Fruit fly (Drosophila melanogaster): ENCODE data around the gene CG5815.

Gene CG5815

dm6 chr3R:27111784-27112602 is at the start of gene CG5815, which contains the start of gene gb:
Gene CG5815 (plus strand): TSS chr3R:27112566.
Gene gb (minus strand): TSS chr3R:27112270.
- no peak for TF ChIP-seq ttk (optimal IDR thresholded peaks at IDR 0.05)
- no peak for TF ChIP-seq h (optimal IDR thresholded peaks at IDR 0.05)
- TF ChIP-seq Myc (optimal IDR thresholded peaks at IDR 0.05): no peak
- TF ChIP-seq Sin3A (optimal IDR thresholded peaks at IDR 0.05): no peak
- no peak for TF ChIP-seq psq (optimal IDR thresholded peaks at IDR 0.05)
- no peak for TF ChIP-seq insv (optimal IDR thresholded peaks at IDR 0.05)

dm6 chr3R:27064099-27064498 is 48.3 kb upstream of the CG5815 start, which contains the start of gene Nep5:
Gene Nep5 (minus strand): TSS chr3R:27064199.
- no peak for TF ChIP-seq Sin3A (optimal IDR thresholded peaks at IDR 0.05)
- TF ChIP-seq insv (optimal IDR thresholded peaks at IDR 0.05): no peak
- TF ChIP-seq psq (optimal IDR thresholded peaks at IDR 0.05): no peak
- no peak for TF ChIP-seq ttk (optimal IDR thresholded peaks at IDR 0.05)
- TF ChIP-seq h (optimal IDR thresholded peaks at IDR 0.05): no peak
- no peak for TF ChIP-seq Myc (optimal IDR thresholded peaks at IDR 0.05)

- TF ChIP-seq h (optimal IDR thresholded peaks at IDR 0.05) (no peak), Sin3A (optimal IDR thresholded peaks at IDR 0.05) (no peak), Myc (optimal IDR thresholded peaks at IDR 0.05) (no peak), psq (optimal IDR thresholded peaks at IDR 0.05) (no peak), insv (optimal IDR thresholded peaks at IDR 0.05) (no peak), ttk (optimal IDR thresholded peaks at IDR 0.05) (no peak)
Observed at dm6 chr3R:27065136-27065535, 47.2 kb upstream of the CG5815 start, which contains the start of gene CG43935. Gene CG43935 (plus strand): TSS chr3R:27065436.

dm6 chr3R:27067362-27067761 is 45.0 kb upstream of the CG5815 start:
- TF ChIP-seq Sin3A (optimal IDR thresholded peaks at IDR 0.05): no peak
- TF ChIP-seq h (optimal IDR thresholded peaks at IDR 0.05): no peak
- TF ChIP-seq insv (optimal IDR thresholded peaks at IDR 0.05): no peak
- TF ChIP-seq psq (optimal IDR thresholded peaks at IDR 0.05): no peak
- no peak for TF ChIP-seq ttk (optimal IDR thresholded peaks at IDR 0.05)
- no peak for TF ChIP-seq Myc (optimal IDR thresholded peaks at IDR 0.05)

dm6 chr3R:27069201-27069600 is 43.2 kb upstream of the CG5815 start:
- no peak for TF ChIP-seq Sin3A (optimal IDR thresholded peaks at IDR 0.05)

dm6 chr3R:27069810-27070625 is 42.3 kb upstream of the CG5815 start, which contains the start of gene spz:
Gene spz (minus strand): TSS chr3R:27070070.
- TF ChIP-seq psq (optimal IDR thresholded peaks at IDR 0.05) (no peak), insv (optimal IDR thresholded peaks at IDR 0.05) (no peak), h (optimal IDR thresholded peaks at IDR 0.05) (no peak), Sin3A (optimal IDR thresholded peaks at IDR 0.05) (no peak), ttk (optimal IDR thresholded peaks at IDR 0.05) (no peak), Myc (optimal IDR thresholded peaks at IDR 0.05) (no peak)

dm6 chr3R:27070906-27071498 is 41.4 kb upstream of the CG5815 start:
- TF ChIP-seq Sin3A (optimal IDR thresholded peaks at IDR 0.05) (no peak), psq (optimal IDR thresholded peaks at IDR 0.05) (no peak), h (optimal IDR thresholded peaks at IDR 0.05) (no peak), Myc (optimal IDR thresholded peaks at IDR 0.05) (no peak)

dm6 chr3R:27075694-27076093 is 36.7 kb upstream of the CG5815 start, which contains the start of gene CG14257:
Gene CG14257 (plus strand): TSS chr3R:27075870.
- TF ChIP-seq h (optimal IDR thresholded peaks at IDR 0.05) (no peak), Sin3A (optimal IDR thresholded peaks at IDR 0.05) (no peak), ttk (optimal IDR thresholded peaks at IDR 0.05) (no peak), Myc (optimal IDR thresholded peaks at IDR 0.05) (no peak), insv (optimal IDR thresholded peaks at IDR 0.05) (no peak), psq (optimal IDR thresholded peaks at IDR 0.05) (no peak)

- TF ChIP-seq h (optimal IDR thresholded peaks at IDR 0.05) (no peak), psq (optimal IDR thresholded peaks at IDR 0.05) (no peak), Myc (optimal IDR thresholded peaks at IDR 0.05) (no peak), ttk (optimal IDR thresholded peaks at IDR 0.05) (no peak), insv (optimal IDR thresholded peaks at IDR 0.05) (no peak), Sin3A (optimal IDR thresholded peaks at IDR 0.05) (no peak)
Observed at dm6 chr3R:27076618-27077017, 35.7 kb upstream of the CG5815 start.

- TF ChIP-seq ttk (optimal IDR thresholded peaks at IDR 0.05) (no peak), h (optimal IDR thresholded peaks at IDR 0.05) (no peak), Sin3A (optimal IDR thresholded peaks at IDR 0.05) (no peak), Myc (optimal IDR thresholded peaks at IDR 0.05) (no peak), psq (optimal IDR thresholded peaks at IDR 0.05) (no peak), insv (optimal IDR thresholded peaks at IDR 0.05) (no peak)
Observed at dm6 chr3R:27082752-27083151, 29.6 kb upstream of the CG5815 start.

- TF ChIP-seq ttk (optimal IDR thresholded peaks at IDR 0.05) (no peak), h (optimal IDR thresholded peaks at IDR 0.05) (no peak), Myc (optimal IDR thresholded peaks at IDR 0.05) (no peak), Sin3A (optimal IDR thresholded peaks at IDR 0.05) (no peak), insv (optimal IDR thresholded peaks at IDR 0.05) (no peak), psq (optimal IDR thresholded peaks at IDR 0.05) (no peak)
Observed at dm6 chr3R:27084528-27085052, 27.8 kb upstream of the CG5815 start.

Measured in Kc167 (cell line).